Worm (Caenorhabditis elegans): Measurements from ENCODE around the gene str-48.

- TF ChIP-seq unc-62 (GFP tag; optimal IDR thresholded peaks at IDR 0.05), result no peak
- TF ChIP-seq lsy-2 (tag; optimal IDR thresholded peaks at IDR 0.05), result peak in 1 of 2 experiments; percentile 52
- no peak for TF ChIP-seq snpc-4 (tag; optimal IDR thresholded peaks at IDR 0.05)
- TF ChIP-seq alr-1 (tag; optimal IDR thresholded peaks at IDR 0.05), result no peak
- TF ChIP-seq nhr-77 (tag; optimal IDR thresholded peaks at IDR 0.05), result no peak
- TF ChIP-seq dmd-4 (tag; optimal IDR thresholded peaks at IDR 0.05), result no peak
- peak; percentile 37 for TF ChIP-seq sma-3 (GFP tag; optimal IDR thresholded peaks at IDR 0.05)
- TF ChIP-seq skn-1 (tag; optimal IDR thresholded peaks at IDR 0.05), result no peak
- TF ChIP-seq nhr-237 (tag; optimal IDR thresholded peaks at IDR 0.05), result no peak
- no peak for TF ChIP-seq ztf-11 (tag; optimal IDR thresholded peaks at IDR 0.05)
- TF ChIP-seq aly-2 (tag; optimal IDR thresholded peaks at IDR 0.05), result no peak
- TF ChIP-seq nhr-11 (tag; optimal IDR thresholded peaks at IDR 0.05), result no peak
- TF ChIP-seq elt-1 (tag; optimal IDR thresholded peaks at IDR 0.05), result no peak
- TF ChIP-seq Y55F3AM.14 (GFP tag; optimal IDR thresholded peaks at IDR 0.05), result no peak
Measured at ce11 chrIV:7133140-7133539, 11.3 kb downstream of the str-48 start, which contains the start of gene cyn-12.

Measured in whole organism, L2 larva.